Fruit fly (Drosophila melanogaster) whole organism, embryonic: ENCODE results near the gene CCHa2.

ENCODE experiments used
- Ada2b ChIP-seq: fragments of 200-800 bp; sonication (Bioruptor generic); IDR thresholded peaks from 2 replicates; pipeline ENCODE4 v1.3.6; 2022; ENCODE audit warnings: missing biosample characterization, missing genetic modification characterization
- Adf1 ChIP-seq: fragments of 200-800 bp; sonication (Bioruptor generic); IDR thresholded peaks from 2 replicates; pipeline ENCODE4 v1.3.6; 2022; ENCODE audit warnings: missing biosample characterization, missing genetic modification characterization
- Bteb2 ChIP-seq: fragments of 200-800 bp; sonication (Bioruptor generic); optimal IDR thresholded peaks from 2 replicates; lab custom pipeline; 2016; ENCODE audit warnings: missing biosample characterization, missing genetic modification characterization
- CG10209 ChIP-seq: fragments of 200-800 bp; sonication (Bioruptor generic); optimal IDR thresholded peaks from 3 replicates; lab custom pipeline; 2017; ENCODE audit warnings: missing biosample characterization, mild to moderate bottlenecking, missing genetic modification characterization, missing genetic modification reagents
- CG10321 ChIP-seq: fragments of 200-800 bp; sonication (Bioruptor generic); IDR thresholded peaks from 2 replicates; pipeline ENCODE4 v1.3.6; 2022; ENCODE audit warnings: missing biosample characterization, missing genetic modification characterization
- CG11085 ChIP-seq: fragments of 200-800 bp; sonication (Bioruptor generic); IDR thresholded peaks from 2 replicates; pipeline ENCODE4 v1.3.6; 2022; ENCODE audit warnings: missing biosample characterization, missing genetic modification characterization
- CG11560 ChIP-seq: fragments of 200-800 bp; sonication (Bioruptor generic); IDR thresholded peaks from 3 replicates; pipeline ENCODE4 v1.3.6; 2022; ENCODE audit warnings: missing biosample characterization, missing genetic modification characterization
- CG11695 ChIP-seq: fragments of 200-800 bp; sonication (Bioruptor generic); IDR thresholded peaks from 3 replicates; pipeline ENCODE4 v1.3.6; 2022; ENCODE audit warnings: missing biosample characterization, missing genetic modification characterization
- CG12155 ChIP-seq: fragments of 200-800 bp; sonication (Bioruptor generic); optimal IDR thresholded peaks from 3 replicates; lab custom pipeline; 2016; ENCODE audit warnings: missing biosample characterization, missing genetic modification characterization
- CG1233 ChIP-seq: fragments of 200-800 bp; sonication (Bioruptor generic); optimal IDR thresholded peaks from 4 replicates; lab custom pipeline; 2018; ENCODE audit warnings: missing biosample characterization, mild to moderate bottlenecking, missing genetic modification characterization
- CG15696 ChIP-seq: fragments of 200-800 bp; sonication (Bioruptor generic); optimal IDR thresholded peaks from 2 replicates; lab custom pipeline; 2019; ENCODE audit warnings: missing biosample characterization, mild to moderate bottlenecking, missing genetic modification characterization, moderate library complexity
- CG1832 ChIP-seq: fragments of 200-800 bp; sonication (Bioruptor generic); optimal IDR thresholded peaks from 2 replicates; lab custom pipeline; 2017; ENCODE audit warnings: missing biosample characterization, mild to moderate bottlenecking, missing genetic modification characterization, inconsistent platforms
- CG32532 ChIP-seq: fragments of 200-800 bp; sonication (Bioruptor generic); IDR thresholded peaks from 2 replicates; pipeline ENCODE4 v1.3.6; 2022; ENCODE audit warnings: missing biosample characterization, missing genetic modification characterization
- CG4282 ChIP-seq: fragments of 200-800 bp; sonication (Bioruptor generic); optimal IDR thresholded peaks from 2 replicates; lab custom pipeline; 2016; ENCODE audit warnings: missing biosample characterization, missing genetic modification characterization
- CG4360 ChIP-seq: fragments of 200-800 bp; sonication (Bioruptor generic); IDR thresholded peaks from 2 replicates; pipeline ENCODE4 v1.3.6; 2022; ENCODE audit warnings: missing biosample characterization, missing genetic modification characterization
- CG4707 ChIP-seq: fragments of 200-800 bp; sonication (Bioruptor generic); optimal IDR thresholded peaks from 2 replicates; lab custom pipeline; 2018; ENCODE audit warnings: missing biosample characterization, mild to moderate bottlenecking, missing genetic modification characterization, moderate library complexity
- CG6654 ChIP-seq: fragments of 200-800 bp; sonication (Bioruptor generic); optimal IDR thresholded peaks from 2 replicates; lab custom pipeline; 2017; ENCODE audit warnings: missing biosample characterization, mild to moderate bottlenecking, missing genetic modification characterization
- D19B ChIP-seq: fragments of 200-800 bp; sonication (Bioruptor generic); optimal IDR thresholded peaks from 2 replicates; lab custom pipeline; 2017; ENCODE audit warnings: missing biosample characterization, mild to moderate bottlenecking, missing genetic modification characterization
- Dfd ChIP-seq, 2 experiments: fragments of >200 bp; optimal IDR thresholded peaks; 2 replicates each; lab custom pipeline; 2017; ENCODE audit warnings: missing biosample characterization in 2 of 2, missing genetic modification characterization in 2 of 2
- Elba2 ChIP-seq: fragments of 200-800 bp; sonication (Bioruptor generic); optimal IDR thresholded peaks from 3 replicates; lab custom pipeline; 2016; ENCODE audit warnings: missing biosample characterization, missing genetic modification characterization
- HLH54F ChIP-seq: fragments of 200-800 bp; sonication (Bioruptor generic); optimal IDR thresholded peaks from 3 replicates; lab custom pipeline; 2016; ENCODE audit warnings: missing biosample characterization, missing genetic modification characterization
- Hmr ChIP-seq: fragments of 200-800 bp; sonication (Bioruptor generic); optimal IDR thresholded peaks from 3 replicates; lab custom pipeline; 2017; ENCODE audit warnings: mild to moderate bottlenecking, missing biosample characterization, missing genetic modification reagents, missing genetic modification characterization
- Hsf ChIP-seq: fragments of 200-800 bp; sonication (Bioruptor generic); optimal IDR thresholded peaks from 3 replicates; lab custom pipeline; 2016; ENCODE audit warnings: missing biosample characterization, missing genetic modification characterization
- MTF-1 ChIP-seq: fragments of 200-800 bp; sonication (Bioruptor generic); optimal IDR thresholded peaks from 2 replicates; lab custom pipeline; 2018; ENCODE audit warnings: missing biosample characterization, mild to moderate bottlenecking, missing genetic modification characterization, borderline replicate concordance
- Meics ChIP-seq: fragments of 200-800 bp; sonication (Bioruptor generic); optimal IDR thresholded peaks from 2 replicates; lab custom pipeline; 2017; ENCODE audit warnings: missing biosample characterization, mild to moderate bottlenecking, missing genetic modification characterization
- Mes4 ChIP-seq: fragments of 200-800 bp; sonication (Bioruptor generic); optimal IDR thresholded peaks from 2 replicates; lab custom pipeline; 2016; ENCODE audit warnings: missing biosample characterization, missing genetic modification characterization
- Pdp1 ChIP-seq, 2 experiments: fragments of 200-800 bp; sonication (Bioruptor generic); optimal IDR thresholded peaks; 3 replicates each; lab custom pipeline; 2016; ENCODE audit warnings: missing biosample characterization in 2 of 2, missing genetic modification characterization in 2 of 2, mild to moderate bottlenecking in 1 of 2, moderate library complexity in 1 of 2
- Sry-δ ChIP-seq: fragments of 200-800 bp; sonication (Bioruptor generic); optimal IDR thresholded peaks from 2 replicates; lab custom pipeline; 2016; ENCODE audit warnings: missing biosample characterization, missing genetic modification characterization
- YL-1 ChIP-seq: fragments of 200-800 bp; sonication (Bioruptor generic); optimal IDR thresholded peaks from 3 replicates; lab custom pipeline; 2017; ENCODE audit warnings: missing biosample characterization, mild to moderate bottlenecking, missing genetic modification characterization
- ab ChIP-seq: fragments of 200-800 bp; sonication (Bioruptor generic); optimal IDR thresholded peaks from 2 replicates; lab custom pipeline; 2016; ENCODE audit warnings: missing biosample characterization, missing genetic modification characterization
- ac ChIP-seq: fragments of 200-800 bp; sonication (Bioruptor generic); optimal IDR thresholded peaks from 3 replicates; lab custom pipeline; 2017; ENCODE audit warnings: missing biosample characterization, mild to moderate bottlenecking, missing genetic modification characterization
- aop ChIP-seq: fragments of 200-800 bp; sonication (Bioruptor generic); IDR thresholded peaks from 2 replicates; pipeline ENCODE4 v1.3.6; 2022; ENCODE audit warnings: missing biosample characterization, missing genetic modification characterization
- ap ChIP-seq: fragments of 200-800 bp; sonication (Bioruptor generic); IDR thresholded peaks from 2 replicates; pipeline ENCODE4 v1.3.6; 2022; ENCODE audit warnings: missing biosample characterization, missing genetic modification characterization
- ase ChIP-seq: fragments of 200-800 bp; sonication (Bioruptor generic); IDR thresholded peaks from 3 replicates; pipeline ENCODE4 v1.3.6; 2022; ENCODE audit warnings: missing biosample characterization, missing genetic modification characterization
- bigmax ChIP-seq: fragments of 200-800 bp; sonication (Bioruptor generic); optimal IDR thresholded peaks from 2 replicates; lab custom pipeline; 2018; ENCODE audit warnings: missing biosample characterization, mild to moderate bottlenecking, missing genetic modification characterization
- croc ChIP-seq: fragments of 200-800 bp; sonication (Bioruptor generic); conservative IDR thresholded peaks from 3 replicates; pipeline ENCODE4 v1.3.6; 2022; ENCODE audit warnings: missing biosample characterization, missing genetic modification characterization
- eve ChIP-seq, 2 experiments: fragments of >200 bp; optimal IDR thresholded peaks; 2 replicates each; lab custom pipeline; 2017; ENCODE audit warnings: missing biosample characterization in 2 of 2, missing genetic modification characterization in 2 of 2
- gcm ChIP-seq: fragments of 200-800 bp; sonication (Bioruptor generic); optimal IDR thresholded peaks from 2 replicates; lab custom pipeline; 2019; ENCODE audit warnings: missing biosample characterization, mild to moderate bottlenecking, missing genetic modification characterization, moderate library complexity
- lilli ChIP-seq: fragments of 200-800 bp; sonication (Bioruptor generic); optimal IDR thresholded peaks from 3 replicates; lab custom pipeline; 2016; ENCODE audit warnings: missing biosample characterization, missing genetic modification characterization
- odd ChIP-seq: fragments of 200-800 bp; sonication (Bioruptor generic); optimal IDR thresholded peaks from 2 replicates; lab custom pipeline; 2017; ENCODE audit warnings: missing biosample characterization, mild to moderate bottlenecking, missing genetic modification characterization
- pnt ChIP-seq: fragments of 200-800 bp; sonication (Bioruptor generic); optimal IDR thresholded peaks from 3 replicates; lab custom pipeline; 2016; ENCODE audit warnings: missing biosample characterization, missing genetic modification characterization
- ranshi ChIP-seq: fragments of 200-800 bp; sonication (Bioruptor generic); IDR thresholded peaks from 2 replicates; pipeline ENCODE4 v1.3.6; 2022; ENCODE audit warnings: missing biosample characterization, missing genetic modification characterization
- row ChIP-seq: fragments of 200-800 bp; sonication (Bioruptor generic); IDR thresholded peaks from 3 replicates; pipeline ENCODE4 v1.3.6; 2022; ENCODE audit warnings: missing biosample characterization, missing genetic modification characterization
- run ChIP-seq: fragments of 200-800 bp; sonication (Bioruptor generic); optimal IDR thresholded peaks from 3 replicates; lab custom pipeline; 2018; ENCODE audit warnings: missing biosample characterization, mild to moderate bottlenecking, missing genetic modification characterization
- shn ChIP-seq: fragments of 200-800 bp; sonication (Bioruptor generic); optimal IDR thresholded peaks from 3 replicates; lab custom pipeline; 2016; ENCODE audit warnings: missing biosample characterization, missing genetic modification characterization
- sqz ChIP-seq: fragments of 200-800 bp; sonication (Bioruptor generic); optimal IDR thresholded peaks from 3 replicates; lab custom pipeline; 2018; ENCODE audit warnings: missing biosample characterization, mild to moderate bottlenecking, missing genetic modification characterization
- sr ChIP-seq: fragments of 200-800 bp; sonication (Bioruptor generic); IDR thresholded peaks from 3 replicates; pipeline ENCODE4 v1.3.6; 2022; ENCODE audit warnings: missing biosample characterization, missing genetic modification characterization
- trem ChIP-seq: fragments of 200-800 bp; optimal IDR thresholded peaks from 3 replicates; lab custom pipeline; 2019; ENCODE audit warnings: missing biosample characterization, mild to moderate bottlenecking, missing genetic modification characterization, moderate library complexity
- usp ChIP-seq: fragments of >200 bp; optimal IDR thresholded peaks from 2 replicates; lab custom pipeline; 2017; ENCODE audit warnings: missing biosample characterization, missing genetic modification characterization
- z ChIP-seq: fragments of 200-800 bp; sonication (Bioruptor generic); IDR thresholded peaks from 3 replicates; pipeline ENCODE4 v1.3.6; 2022; ENCODE audit warnings: missing biosample characterization, missing genetic modification characterization

The CCHa2 gene

dm6 chr3R:13428341-13429040 lies 33.5 kb upstream of the CCHa2 start (continued):
- TF ChIP-seq CG4707 (GFP tag; lab: Kevin White, UChicago): peak; percentile 49
- no peak for TF ChIP-seq D19B
- TF ChIP-seq Hsf (GFP tag; lab: Kevin White, UChicago): peak; percentile 65
- TF ChIP-seq ranshi: peak; percentile 64; the same call in 1 of the 2 replicates
- TF ChIP-seq HLH54F (GFP tag; lab: Kevin White, UChicago): peak; percentile 55
- TF ChIP-seq ap (GFP tag; lab: Robert Waterston, UW): peak; percentile 62
- peak; percentile 78 for TF ChIP-seq Ada2b (GFP tag; lab: Robert Waterston, UW)
- peak; percentile 47 for TF ChIP-seq ac
- TF ChIP-seq sqz (GFP tag; lab: Kevin White, UChicago): peak; percentile 4
- TF ChIP-seq Sry-δ (GFP tag; lab: Kevin White, UChicago): peak; percentile 19
- 0 out of 3 replicates have a peak, but pooled peaks have one; percentile 51 for TF ChIP-seq ase
- no peak for TF ChIP-seq eve (GFP tag; optimal IDR thresholded peaks at IDR 0.05; lab: Kevin White, UChicago)
- TF ChIP-seq run (tag; lab: Kevin White, UChicago): peak; percentile 37
- no peak for TF ChIP-seq Adf1
- 0 out of 2 replicates have a peak, but pooled peaks have one; percentile 15 for TF ChIP-seq CG11085 (GFP tag; lab: Robert Waterston, UW)
- no peak for TF ChIP-seq YL-1 (GFP tag; lab: Kevin White, UChicago)
- no peak for TF ChIP-seq CG1832
- TF ChIP-seq z: no peak
- peak; percentile 29 for TF ChIP-seq CG12155 (GFP tag; lab: Kevin White, UChicago)
- peak; percentile 49 for TF ChIP-seq croc
- peak; percentile 28 for TF ChIP-seq Hmr (GFP tag; lab: Kevin White, UChicago)
- peak; percentile 53 for TF ChIP-seq gcm (GFP tag; lab: Kevin White, UChicago)
- TF ChIP-seq Pdp1 (GFP tag; optimal IDR thresholded peaks at IDR 0.05; lab: Kevin White, UChicago): peak; percentile 43 to 47
- peak; percentile 52 for TF ChIP-seq CG4360
- TF ChIP-seq shn (GFP tag; lab: Kevin White, UChicago): peak; percentile 25
- TF ChIP-seq trem (tag; lab: Kevin White, UChicago): peak; percentile 70
- TF ChIP-seq pnt: peak; percentile 42
- TF ChIP-seq lilli: peak; percentile 66
- 0 out of 3 replicates have a peak, but pooled peaks have one; percentile 36 for TF ChIP-seq CG11695
- TF ChIP-seq usp (GFP tag; lab: Kevin White, UChicago): no peak
- peak; percentile 56 for TF ChIP-seq odd (GFP tag; lab: Kevin White, UChicago)
- peak; percentile 7 for TF ChIP-seq Elba2 (GFP tag; lab: Kevin White, UChicago)
- no peak for TF ChIP-seq aop (GFP tag; lab: Robert Waterston, UW)
- peak; percentile 56 for TF ChIP-seq Meics (GFP tag; lab: Kevin White, UChicago)
- TF ChIP-seq sr (GFP tag; lab: Robert Waterston, UW): no peak
- TF ChIP-seq ab (GFP tag; lab: Kevin White, UChicago): peak; percentile 2
- peak; percentile 51 for TF ChIP-seq CG10209 (GFP tag; lab: Kevin White, UChicago)
- TF ChIP-seq CG15696 (tag; lab: Kevin White, UChicago): peak; percentile 78
- TF ChIP-seq Dfd (GFP tag; optimal IDR thresholded peaks at IDR 0.05; lab: Kevin White, UChicago): no peak
- TF ChIP-seq CG4282 (GFP tag; lab: Kevin White, UChicago): no peak
- TF ChIP-seq CG32532: peak; percentile 54
- peak; percentile 46 for TF ChIP-seq Bteb2 (GFP tag; lab: Kevin White, UChicago)
- no peak for TF ChIP-seq CG11560
- peak; percentile 64 for TF ChIP-seq Mes4
- TF ChIP-seq row (GFP tag; lab: Robert Waterston, UW): peak; percentile 85
- TF ChIP-seq CG10321 (GFP tag; lab: Robert Waterston, UW): no peak
- TF ChIP-seq MTF-1 (GFP tag; lab: Kevin White, UChicago): peak; percentile 57
- peak; percentile 54 for TF ChIP-seq CG6654 (GFP tag; lab: Kevin White, UChicago)
- TF ChIP-seq CG1233 (GFP tag; lab: Kevin White, UChicago): peak; percentile 61
- no peak for TF ChIP-seq bigmax (GFP tag; lab: Kevin White, UChicago)
